Worm (Caenorhabditis elegans) whole organism, L3 larva: ENCODE measurements around the gene mps-1.
A peak's percentile ranks its signal among the peaks of the same experiment; 100 is the strongest.

Experiments used
- nhr-76 ChIP-seq: fragments of 150-350 bp; sonication (generic microtip); optimal IDR thresholded peaks from 5 replicates; lab custom pipeline; 2014; ENCODE audit warnings: missing biosample characterization, missing genetic modification characterization
- unc-62 ChIP-seq: fragments of 150-350 bp; sonication (generic microtip); optimal IDR thresholded peaks from 4 replicates; lab custom pipeline; 2014; ENCODE audit warnings: missing biosample characterization, missing genetic modification reagents, missing genetic modification characterization

DNA sequence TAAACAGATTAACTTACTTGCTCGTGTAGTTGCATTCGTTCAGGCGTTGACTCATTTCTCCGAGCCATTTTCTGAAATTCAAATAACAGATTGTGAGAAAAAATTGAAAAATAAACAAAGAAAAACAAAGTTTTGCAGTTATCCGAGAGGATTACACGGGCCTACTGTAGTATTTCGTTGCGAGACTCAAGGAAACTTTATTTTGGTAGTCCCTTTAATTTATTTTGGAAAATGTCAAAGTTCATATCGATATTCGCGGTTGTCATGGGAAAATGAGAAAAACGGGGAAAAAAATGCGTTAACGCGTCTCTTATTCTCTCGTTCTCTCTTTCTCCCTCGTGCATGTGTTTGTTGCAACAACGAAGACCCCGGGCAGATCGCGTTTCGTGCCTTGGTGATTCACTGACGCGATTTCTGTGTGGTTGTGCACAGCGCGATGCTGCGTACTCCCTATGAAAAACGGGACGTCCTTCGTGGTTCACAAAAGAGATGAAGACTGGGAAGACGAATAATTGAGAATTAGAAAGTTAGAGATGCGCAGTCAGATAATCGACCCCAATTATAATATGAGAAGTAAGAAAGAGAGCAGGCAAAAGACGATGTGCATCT is 37.2 kb upstream of the mps-1 start, which contains the start of gene set-4:
- TF ChIP-seq unc-62 (GFP tag; lab: Kevin White, UChicago) (peak; percentile 46), nhr-76 (tag; lab: Kevin White, UChicago) (no peak)
